Fruit fly (Drosophila melanogaster) whole organism, adult: ENCODE results near the gene wds.

ENCODE experiments used
- CG14711 ChIP-seq: fragments of 200-800 bp; sonication (Bioruptor generic); optimal IDR thresholded peaks from 2 replicates; lab custom pipeline; 2018; ENCODE audit warnings: missing biosample characterization, mild to moderate bottlenecking, missing genetic modification characterization, moderate library complexity
- CG1620 ChIP-seq: fragments of 200-800 bp; sonication (Bioruptor generic); optimal IDR thresholded peaks from 2 replicates; lab custom pipeline; 2016; ENCODE audit warnings: missing biosample characterization, missing genetic modification characterization
- CG5204 ChIP-seq: fragments of 200-800 bp; sonication (Bioruptor generic); optimal IDR thresholded peaks from 2 replicates; lab custom pipeline; 2016; ENCODE audit warnings: missing biosample characterization, missing genetic modification characterization
- CG7045 ChIP-seq: fragments of 200-800 bp; sonication (Bioruptor generic); optimal IDR thresholded peaks from 2 replicates; lab custom pipeline; 2017; ENCODE audit warnings: missing biosample characterization, mild to moderate bottlenecking, missing genetic modification characterization
- Clk ChIP-seq: fragments of 200-800 bp; sonication (Bioruptor generic); optimal IDR thresholded peaks from 2 replicates; lab custom pipeline; 2017; ENCODE audit warnings: missing biosample characterization, missing genetic modification characterization
- Crg-1 ChIP-seq: fragments of 200-800 bp; sonication (Bioruptor generic); optimal IDR thresholded peaks from 2 replicates; lab custom pipeline; 2016; ENCODE audit warnings: missing biosample characterization, missing genetic modification characterization
- kay ChIP-seq: fragments of 200-800 bp; sonication (Bioruptor generic); peaks from one replicate; lab custom pipeline; 2016; ENCODE audit warnings: missing biosample characterization, missing genetic modification characterization, borderline replicate concordance
- pad ChIP-seq: fragments of 200-800 bp; sonication (Bioruptor generic); optimal IDR thresholded peaks from 3 replicates; lab custom pipeline; 2017; ENCODE audit warnings: missing biosample characterization, missing genetic modification characterization, mild to moderate bottlenecking, moderate library complexity, missing genetic modification reagents
- toe ChIP-seq: fragments of 200-800 bp; sonication (Bioruptor generic); optimal IDR thresholded peaks from 2 replicates; lab custom pipeline; 2016; ENCODE audit warnings: missing biosample characterization, missing genetic modification characterization

DNA sequence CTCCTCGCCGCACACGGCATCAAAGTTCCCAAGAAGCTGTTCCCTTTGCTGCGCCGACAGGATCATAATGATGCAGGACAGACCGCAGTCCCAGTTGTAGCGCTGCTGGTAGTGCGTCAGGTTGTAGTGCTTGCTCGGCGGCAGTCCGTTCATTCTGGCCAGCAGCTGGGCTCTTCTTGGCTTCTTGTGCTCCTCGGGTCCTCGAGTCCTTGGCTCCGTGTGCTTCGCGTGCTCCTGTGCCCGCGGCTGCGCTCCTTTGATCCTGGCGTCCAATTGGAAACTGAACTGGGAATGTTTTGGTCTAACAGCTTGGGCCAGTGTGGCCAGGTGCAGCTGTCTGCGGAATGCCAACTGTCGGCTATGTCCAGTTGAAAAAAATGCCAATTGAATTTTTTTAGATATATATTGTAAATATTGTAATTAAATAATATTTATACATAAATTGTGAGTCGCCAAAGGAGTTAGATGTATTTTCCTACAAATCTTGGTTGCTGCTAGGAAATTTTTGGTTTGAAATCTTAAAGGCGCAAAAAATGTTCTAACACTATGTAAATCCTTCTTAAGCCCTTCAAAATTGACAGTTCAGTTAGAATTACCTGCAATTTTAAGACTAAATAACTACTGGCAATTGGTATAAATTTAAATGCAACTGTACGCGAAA lies 595 bp upstream of the wds start, which contains the start of gene CG13760:
- TF ChIP-seq pad (GFP tag; lab: Kevin White, UChicago) = no peak
- TF ChIP-seq toe = peak; percentile 13
- TF ChIP-seq Clk (GFP tag; lab: Kevin White, UChicago) = no peak
- no peak for TF ChIP-seq kay (GFP tag; lab: Kevin White, UChicago)
- no peak for TF ChIP-seq CG7045
- no peak for TF ChIP-seq Crg-1
- TF ChIP-seq CG5204 (GFP tag; lab: Kevin White, UChicago) = no peak
- no peak for TF ChIP-seq CG14711 (tag; lab: Kevin White, UChicago)
- TF ChIP-seq CG1620 (GFP tag; lab: Kevin White, UChicago) = no peak
